Worm (Caenorhabditis elegans) whole organism, L4 larva: ENCODE results near the gene B0410.1.

Source experiments
- lin-15B ChIP-seq: fragments of 150-350 bp; sonication (generic microtip); optimal IDR thresholded peaks from 3 replicates; lab custom pipeline; 2014; ENCODE audit warnings: missing biosample characterization, missing genetic modification characterization
- lsy-2 ChIP-seq, 2 experiments: fragments of 150-350 bp in 1 of 2; sonication (generic microtip) in 1 of 2; optimal IDR thresholded peaks; 2 replicates each; lab custom pipeline; 2014 to 2017; ENCODE audit warnings: missing biosample characterization in 2 of 2, missing genetic modification characterization in 2 of 2
- madf-9 ChIP-seq: fragments of 200-800 bp; sonication (Bioruptor generic); conservative IDR thresholded peaks from 2 replicates; pipeline ENCODE4 v1.3.6; 2022; ENCODE audit warnings: missing genetic modification reagents, missing genetic modification characterization, missing compliant biosample characterization
- nhr-77 ChIP-seq: fragments of 150-350 bp; optimal IDR thresholded peaks from 2 replicates; lab custom pipeline; 2014; ENCODE audit warnings: missing biosample characterization, missing genetic modification characterization
- pha-4 ChIP-seq, 2 experiments: fragments of 150-350 bp in 1 of 2; fragments of 200-800 bp in 1 of 2; sonication (Bioruptor generic) in 1 of 2; IDR thresholded peaks in 1 of 2; optimal IDR thresholded peaks in 1 of 2; 2 replicates each; pipeline versions ENCODE4 v1.3.6 to Lab custom; 2014 to 2022; ENCODE audit warnings: missing genetic modification characterization in 2 of 2, missing genetic modification reagents in 2 of 2, missing biosample characterization in 1 of 2, missing compliant biosample characterization in 1 of 2

ce11 chrX:2879529-2880265, 14.7 kb upstream of the B0410.1 start, which contains the start of gene F53B3.5:
- TF ChIP-seq nhr-77 (tag; lab: Kevin White, UChicago) (no peak), pha-4 (GFP tag; IDR thresholded peaks at IDR 0.05; lab: Robert Waterston, UW) (no peak), pha-4 (tag; optimal IDR thresholded peaks at IDR 0.05; lab: Kevin White, UChicago) (no peak), lin-15B (tag; lab: Kevin White, UChicago) (no peak), lsy-2 (tag; optimal IDR thresholded peaks at IDR 0.05; lab: Kevin White, UChicago) (no peak), madf-9 (GFP tag; lab: Robert Waterston, UW) (no peak)
